Fruit fly (Drosophila melanogaster) whole organism, embryonic: ENCODE measurements around the gene CG44000.
A peak's percentile ranks its signal among the peaks of the same experiment; 100 is the strongest.

Experiments
- CG10267 ChIP-seq: fragments of 200-800 bp; sonication (Bioruptor generic); optimal IDR thresholded peaks from 2 replicates; lab custom pipeline; 2018; ENCODE audit warnings: missing biosample characterization, mild to moderate bottlenecking, missing genetic modification characterization, moderate library complexity
- CG11504 ChIP-seq: fragments of 200-800 bp; sonication (Bioruptor generic); optimal IDR thresholded peaks from 3 replicates; lab custom pipeline; 2019; ENCODE audit warnings: missing biosample characterization, mild to moderate bottlenecking, missing genetic modification characterization, moderate library complexity
- CG12104 ChIP-seq: fragments of 200-800 bp; sonication (Bioruptor generic); optimal IDR thresholded peaks from 3 replicates; lab custom pipeline; 2016; ENCODE audit warnings: missing biosample characterization, missing genetic modification characterization
- CG12155 ChIP-seq: fragments of 200-800 bp; sonication (Bioruptor generic); optimal IDR thresholded peaks from 3 replicates; lab custom pipeline; 2016; ENCODE audit warnings: missing biosample characterization, missing genetic modification characterization
- CG12236 ChIP-seq: fragments of 200-800 bp; sonication (Bioruptor generic); optimal IDR thresholded peaks from 2 replicates; lab custom pipeline; 2016; ENCODE audit warnings: missing biosample characterization, missing genetic modification characterization
- CG12391 ChIP-seq: fragments of 200-800 bp; sonication (Bioruptor generic); optimal IDR thresholded peaks from 3 replicates; lab custom pipeline; 2018; ENCODE audit warnings: missing biosample characterization, mild to moderate bottlenecking, missing genetic modification characterization, moderate library complexity
- CG12744 ChIP-seq: fragments of 200-800 bp; sonication (Bioruptor generic); optimal IDR thresholded peaks from 2 replicates; lab custom pipeline; 2016; ENCODE audit warnings: missing biosample characterization, missing genetic modification characterization
- CG13424 ChIP-seq: fragments of 200-800 bp; sonication (Bioruptor generic); optimal IDR thresholded peaks from 2 replicates; lab custom pipeline; 2019; ENCODE audit warnings: missing biosample characterization, mild to moderate bottlenecking, missing genetic modification characterization, moderate library complexity
- CG14860 ChIP-seq: fragments of 200-800 bp; sonication (Bioruptor generic); IDR thresholded peaks from 3 replicates; pipeline ENCODE4 v1.3.6; 2022; ENCODE audit warnings: missing biosample characterization, missing genetic modification characterization; ENCODE audit not compliant: partially characterized antibody
- CG15479 ChIP-seq: fragments of 200-800 bp; sonication (Bioruptor generic); optimal IDR thresholded peaks from 3 replicates; lab custom pipeline; 2019; ENCODE audit warnings: missing biosample characterization, mild to moderate bottlenecking, missing genetic modification characterization, moderate library complexity
- CG15601 ChIP-seq: fragments of 200-800 bp; sonication (Bioruptor generic); optimal IDR thresholded peaks from 3 replicates; lab custom pipeline; 2019; ENCODE audit warnings: missing biosample characterization, mild to moderate bottlenecking, missing genetic modification characterization, moderate library complexity
- CG18262 ChIP-seq: fragments of 200-800 bp; optimal IDR thresholded peaks from 3 replicates; lab custom pipeline; 2019; ENCODE audit warnings: missing biosample characterization, mild to moderate bottlenecking, missing genetic modification characterization, moderate library complexity
- CG31224 ChIP-seq: fragments of 200-800 bp; sonication (Bioruptor generic); IDR thresholded peaks from 2 replicates; pipeline ENCODE4 v1.3.6; 2022; ENCODE audit warnings: missing biosample characterization, missing genetic modification characterization
- CG3281 ChIP-seq: fragments of 200-800 bp; sonication (Bioruptor generic); optimal IDR thresholded peaks from 3 replicates; lab custom pipeline; 2017; ENCODE audit warnings: missing biosample characterization, mild to moderate bottlenecking, missing genetic modification characterization
- CG34376 ChIP-seq: fragments of 200-800 bp; sonication (Bioruptor generic); optimal IDR thresholded peaks from 2 replicates; lab custom pipeline; 2018; ENCODE audit warnings: missing biosample characterization, mild to moderate bottlenecking, missing genetic modification characterization
- CG6689 ChIP-seq: fragments of 200-800 bp; sonication (Bioruptor generic); IDR thresholded peaks from 2 replicates; pipeline ENCODE4 v1.3.6; 2022; ENCODE audit warnings: missing biosample characterization, missing genetic modification characterization
- CG7357 ChIP-seq: fragments of 200-800 bp; sonication (Bioruptor generic); IDR thresholded peaks from 3 replicates; pipeline ENCODE4 v1.3.6; 2022; ENCODE audit warnings: missing biosample characterization, missing genetic modification characterization
- Dref ChIP-seq: fragments of 200-800 bp; sonication (Bioruptor generic); IDR thresholded peaks from 2 replicates; pipeline ENCODE4 v1.3.6; 2022; ENCODE audit warnings: missing biosample characterization, missing genetic modification characterization
- Drgx ChIP-seq: fragments of 200-800 bp; sonication (Bioruptor generic); IDR thresholded peaks from 2 replicates; pipeline ENCODE4 v1.3.6; 2022; ENCODE audit warnings: missing biosample characterization, missing genetic modification characterization
- Ets65A ChIP-seq: fragments of 200-800 bp; sonication (Bioruptor generic); peaks from one replicate; lab custom pipeline; 2016; ENCODE audit warnings: missing biosample characterization, missing genetic modification characterization
- Hr39 ChIP-seq: fragments of >200 bp; optimal IDR thresholded peaks from 2 replicates; lab custom pipeline; 2017
- MTF-1 ChIP-seq: fragments of 200-800 bp; sonication (Bioruptor generic); optimal IDR thresholded peaks from 2 replicates; lab custom pipeline; 2018; ENCODE audit warnings: missing biosample characterization, mild to moderate bottlenecking, missing genetic modification characterization, borderline replicate concordance
- Neu2 ChIP-seq: fragments of 200-800 bp; sonication (Bioruptor generic); optimal IDR thresholded peaks from 3 replicates; lab custom pipeline; 2016; ENCODE audit warnings: missing biosample characterization, missing genetic modification characterization, borderline replicate concordance
- Oli ChIP-seq: fragments of 200-800 bp; sonication (Bioruptor generic); optimal IDR thresholded peaks from 2 replicates; lab custom pipeline; 2018; ENCODE audit warnings: missing biosample characterization, mild to moderate bottlenecking, missing genetic modification characterization, moderate library complexity
- PHDP ChIP-seq: fragments of 200-800 bp; sonication (Bioruptor generic); optimal IDR thresholded peaks from 3 replicates; lab custom pipeline; 2018; ENCODE audit warnings: missing biosample characterization, mild to moderate bottlenecking, missing genetic modification characterization, moderate library complexity
- Rfx ChIP-seq: fragments of 200-800 bp; sonication (Bioruptor generic); IDR thresholded peaks from 2 replicates; pipeline ENCODE4 v1.3.6; 2022; ENCODE audit warnings: missing biosample characterization, missing genetic modification characterization
- Stat92E ChIP-seq, 3 experiments: fragments of >200 bp in 2 of 3; fragments of 200-800 bp in 1 of 3; sonication (Bioruptor generic) in 1 of 3; optimal IDR thresholded peaks; 2 replicates each; lab custom pipeline; 2017 to 2019; ENCODE audit warnings: missing biosample characterization in 3 of 3, missing genetic modification characterization in 3 of 3, mild to moderate bottlenecking in 1 of 3, moderate library complexity in 1 of 3
- Xbp1 ChIP-seq: fragments of 200-800 bp; sonication (Bioruptor generic); optimal IDR thresholded peaks from 3 replicates; lab custom pipeline; 2016; ENCODE audit warnings: missing biosample characterization, mild to moderate bottlenecking, missing genetic modification characterization
- amos ChIP-seq: fragments of 200-800 bp; sonication (Bioruptor generic); IDR thresholded peaks from 2 replicates; pipeline ENCODE4 v1.3.6; 2022; ENCODE audit warnings: missing biosample characterization, missing genetic modification characterization; ENCODE audit not compliant: partially characterized antibody
- ase ChIP-seq: fragments of 200-800 bp; sonication (Bioruptor generic); IDR thresholded peaks from 3 replicates; pipeline ENCODE4 v1.3.6; 2022; ENCODE audit warnings: missing biosample characterization, missing genetic modification characterization
- cato ChIP-seq: fragments of 200-800 bp; sonication (Bioruptor generic); optimal IDR thresholded peaks from 2 replicates; lab custom pipeline; 2016; ENCODE audit warnings: missing biosample characterization, missing genetic modification characterization, borderline replicate concordance
- cg ChIP-seq: fragments of 200-800 bp; sonication (Bioruptor generic); optimal IDR thresholded peaks from 3 replicates; lab custom pipeline; 2019; ENCODE audit warnings: missing biosample characterization, mild to moderate bottlenecking, missing genetic modification characterization, moderate library complexity
- da ChIP-seq: fragments of 200-800 bp; sonication (Bioruptor generic); optimal IDR thresholded peaks from 2 replicates; lab custom pipeline; 2016; ENCODE audit warnings: missing biosample characterization, missing genetic modification characterization
- danr ChIP-seq: fragments of 200-800 bp; sonication (Bioruptor generic); IDR thresholded peaks from 2 replicates; pipeline ENCODE4 v1.3.6; 2022; ENCODE audit warnings: missing biosample characterization, missing genetic modification characterization
- dimm ChIP-seq: fragments of 200-800 bp; sonication (Bioruptor generic); IDR thresholded peaks from 2 replicates; pipeline ENCODE4 v1.3.6; 2022; ENCODE audit warnings: missing biosample characterization, missing genetic modification characterization
- fru ChIP-seq: fragments of >200 bp; optimal IDR thresholded peaks from 2 replicates; lab custom pipeline; 2017
- gem ChIP-seq: fragments of 200-800 bp; sonication (Bioruptor generic); optimal IDR thresholded peaks from 2 replicates; lab custom pipeline; 2019; ENCODE audit warnings: missing biosample characterization, mild to moderate bottlenecking, missing genetic modification characterization, moderate library complexity
- gsb ChIP-seq: fragments of 200-800 bp; sonication (Bioruptor generic); IDR thresholded peaks from 2 replicates; pipeline ENCODE4 v1.3.6; 2022; ENCODE audit warnings: missing biosample characterization, missing genetic modification characterization
- hkb ChIP-seq, 2 experiments: fragments of 200-800 bp in 1 of 2; fragments of >200 bp in 1 of 2; sonication (Bioruptor generic) in 1 of 2; IDR thresholded peaks in 1 of 2; optimal IDR thresholded peaks in 1 of 2; 2 replicates each; pipeline versions ENCODE4 v1.3.6 to Lab custom; 2017 to 2022; ENCODE audit warnings: missing biosample characterization in 1 of 2, missing genetic modification characterization in 1 of 2
- jigr1 ChIP-seq: fragments of 200-800 bp; sonication (Bioruptor generic); IDR thresholded peaks from 3 replicates; pipeline ENCODE4 v1.3.6; 2022; ENCODE audit warnings: missing biosample characterization, missing genetic modification characterization
- lab ChIP-seq: fragments of 200-800 bp; sonication (Bioruptor generic); optimal IDR thresholded peaks from 3 replicates; lab custom pipeline; 2017; ENCODE audit warnings: missing biosample characterization, missing genetic modification characterization, mild to moderate bottlenecking, moderate library complexity, missing genetic modification reagents
- lilli ChIP-seq: fragments of 200-800 bp; sonication (Bioruptor generic); optimal IDR thresholded peaks from 3 replicates; lab custom pipeline; 2016; ENCODE audit warnings: missing biosample characterization, missing genetic modification characterization
- lmd ChIP-seq: fragments of 200-800 bp; sonication (Bioruptor generic); IDR thresholded peaks from 2 replicates; pipeline ENCODE4 v1.3.6; 2022; ENCODE audit warnings: missing biosample characterization, missing genetic modification characterization
- ranshi ChIP-seq: fragments of 200-800 bp; sonication (Bioruptor generic); IDR thresholded peaks from 2 replicates; pipeline ENCODE4 v1.3.6; 2022; ENCODE audit warnings: missing biosample characterization, missing genetic modification characterization
- sens ChIP-seq: fragments of 200-800 bp; sonication (Bioruptor generic); peaks from one replicate; lab custom pipeline; 2016; ENCODE audit warnings: missing biosample characterization, missing genetic modification characterization
- so ChIP-seq: fragments of 200-800 bp; sonication (Bioruptor generic); IDR thresholded peaks from 3 replicates; pipeline ENCODE4 v1.3.6; 2022; ENCODE audit warnings: missing biosample characterization, missing genetic modification characterization
- tgo ChIP-seq: fragments of 200-800 bp; sonication (Bioruptor generic); IDR thresholded peaks from 3 replicates; pipeline ENCODE4 v1.3.6; 2022; ENCODE audit warnings: missing biosample characterization, missing genetic modification characterization
- ttk ChIP-seq: fragments of 200-800 bp; sonication (Bioruptor generic); IDR thresholded peaks from 2 replicates; pipeline ENCODE4 v2.1.2; 2022; ENCODE audit warnings: missing biosample characterization, missing genetic modification characterization
- vvl ChIP-seq: fragments of 200-800 bp; sonication (Bioruptor generic); IDR thresholded peaks from 2 replicates; pipeline ENCODE4 v1.3.6; 2022; ENCODE audit warnings: missing biosample characterization, missing genetic modification characterization
- zfh1 ChIP-seq: fragments of 200-800 bp; sonication (Bioruptor generic); IDR thresholded peaks from 3 replicates; pipeline ENCODE4 v1.3.6; 2022; ENCODE audit warnings: missing biosample characterization, missing genetic modification characterization

Gene CG44000

DNA sequence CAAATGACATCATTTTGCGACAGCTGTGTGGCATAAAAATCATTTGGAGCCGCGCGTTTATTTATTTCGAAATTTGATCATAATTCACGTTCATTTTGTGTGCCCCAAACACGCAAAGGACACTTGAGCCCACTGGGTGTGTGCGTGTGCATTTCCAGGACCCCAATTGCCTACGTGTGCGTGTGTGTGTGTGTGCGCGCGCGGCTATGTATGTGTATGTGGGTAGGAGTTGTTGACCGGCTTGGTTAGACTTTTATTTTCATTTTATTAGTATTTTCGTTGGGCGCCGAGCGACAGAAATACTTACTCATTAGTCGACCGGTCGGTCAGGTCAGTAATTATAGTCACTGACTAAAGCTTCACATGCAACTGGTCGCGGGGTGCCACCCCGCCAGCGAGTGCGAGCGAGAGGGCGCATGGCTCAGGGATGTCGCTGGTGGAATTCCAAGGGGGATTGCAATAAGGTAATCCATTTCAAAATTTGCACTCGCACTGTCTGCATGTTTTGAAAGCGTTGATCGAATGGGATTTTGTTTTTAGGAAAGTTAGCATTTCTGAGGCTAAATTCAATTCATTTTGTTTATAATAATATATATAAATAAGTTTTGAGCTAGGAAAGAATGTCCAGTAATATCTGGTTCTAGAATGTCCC is 551 bp downstream of the CG44000 start:
- peak; percentile 57 for TF ChIP-seq lilli (GFP tag; lab: Kevin White, UChicago)
- TF ChIP-seq ase (GFP tag; lab: Robert Waterston, UW), result peak; percentile 58; the same call in 2 of the 3 replicates
- TF ChIP-seq CG6689 (GFP tag; lab: Robert Waterston, UW), result 0 out of 2 replicates have a peak, but pooled peaks have one; percentile 26
- TF ChIP-seq cato (GFP tag; lab: Kevin White, UChicago), result no peak
- no peak for TF ChIP-seq da (GFP tag; lab: Kevin White, UChicago)
- no peak for TF ChIP-seq jigr1
- 0 out of 3 replicates have a peak, but pooled peaks have one; percentile 34 for TF ChIP-seq zfh1 (GFP tag; lab: Robert Waterston, UW)
- no peak for TF ChIP-seq danr (GFP tag; lab: Robert Waterston, UW)
- TF ChIP-seq Xbp1 (GFP tag; lab: Kevin White, UChicago), result peak; percentile 63
- TF ChIP-seq so, result 0 out of 3 replicates have a peak, but pooled peaks have one; percentile 8
- TF ChIP-seq Stat92E (GFP tag; optimal IDR thresholded peaks at IDR 0.05; lab: Kevin White, UChicago), result no peak
- TF ChIP-seq tgo (GFP tag; lab: Robert Waterston, UW), result peak; percentile 49; the same call in 2 of the 3 replicates
- peak; percentile 87 for TF ChIP-seq cg
- peak; percentile 50 for TF ChIP-seq gsb
- TF ChIP-seq CG12236 (GFP tag; lab: Kevin White, UChicago), result no peak
- peak; percentile 67 for TF ChIP-seq Rfx (GFP tag; lab: Robert Waterston, UW)
- no peak for TF ChIP-seq amos (GFP tag; lab: Robert Waterston, UW)
- TF ChIP-seq sens (GFP tag; lab: Kevin White, UChicago), result peak; percentile 47
- peak; percentile 40 for TF ChIP-seq CG3281 (GFP tag; lab: Kevin White, UChicago)
- TF ChIP-seq CG15601, result peak; percentile 4
- TF ChIP-seq ttk (GFP tag; lab: Robert Waterston, UW), result peak; percentile 43
- peak; percentile 49 for TF ChIP-seq CG11504
- peak; percentile 93 for TF ChIP-seq Hr39 (lab: Kevin White, UChicago)
- TF ChIP-seq CG12104 (GFP tag; lab: Kevin White, UChicago), result peak; percentile 19
- no peak for TF ChIP-seq hkb (optimal IDR thresholded peaks at IDR 0.05; lab: Kevin White, UChicago)
- no peak for TF ChIP-seq hkb (GFP tag; IDR thresholded peaks at IDR 0.05; lab: Robert Waterston, UW)
- 0 out of 3 replicates have a peak, but pooled peaks have one; percentile 1 for TF ChIP-seq CG14860 (GFP tag; lab: Robert Waterston, UW)
- TF ChIP-seq PHDP (tag; lab: Kevin White, UChicago), result peak; percentile 27
- TF ChIP-seq gem (tag; lab: Kevin White, UChicago), result peak; percentile 69
- peak; percentile 40 for TF ChIP-seq CG12155 (GFP tag; lab: Kevin White, UChicago)
- TF ChIP-seq lab (GFP tag; lab: Kevin White, UChicago), result peak; percentile 65
- peak; percentile 60 for TF ChIP-seq lmd (GFP tag; lab: Robert Waterston, UW)
- no peak for TF ChIP-seq CG12744
- TF ChIP-seq dimm (GFP tag; lab: Robert Waterston, UW), result no peak
- peak; percentile 39 for TF ChIP-seq CG18262 (tag; lab: Kevin White, UChicago)
- TF ChIP-seq ranshi, result peak; percentile 65
- peak; percentile 92 for TF ChIP-seq Ets65A (GFP tag; lab: Kevin White, UChicago)
- peak; percentile 73 for TF ChIP-seq Drgx
- TF ChIP-seq fru, result no peak
- peak; percentile 20; the same call in 1 of the 2 replicates for TF ChIP-seq vvl (GFP tag; lab: Robert Waterston, UW)
- peak; percentile 64 for TF ChIP-seq CG15479 (GFP tag; lab: Kevin White, UChicago)
- TF ChIP-seq CG34376 (GFP tag; lab: Kevin White, UChicago), result no peak
- TF ChIP-seq CG13424 (tag; lab: Kevin White, UChicago), result peak; percentile 51
- TF ChIP-seq CG31224 (GFP tag; lab: Robert Waterston, UW), result 0 out of 2 replicates have a peak, but pooled peaks have one; percentile 12
- TF ChIP-seq CG7357 (GFP tag; lab: Robert Waterston, UW), result no peak
- peak; percentile 31 for TF ChIP-seq CG12391
- TF ChIP-seq MTF-1 (GFP tag; lab: Kevin White, UChicago), result no peak
- no peak for TF ChIP-seq CG10267 (tag; lab: Kevin White, UChicago)
- no peak for TF ChIP-seq Dref (GFP tag; lab: Robert Waterston, UW)
- no peak for TF ChIP-seq Neu2 (GFP tag; lab: Kevin White, UChicago)
- TF ChIP-seq Oli (tag; lab: Kevin White, UChicago), result peak; percentile 53
